Worm (Caenorhabditis elegans): ENCODE data around the gene str-112.

DNA sequence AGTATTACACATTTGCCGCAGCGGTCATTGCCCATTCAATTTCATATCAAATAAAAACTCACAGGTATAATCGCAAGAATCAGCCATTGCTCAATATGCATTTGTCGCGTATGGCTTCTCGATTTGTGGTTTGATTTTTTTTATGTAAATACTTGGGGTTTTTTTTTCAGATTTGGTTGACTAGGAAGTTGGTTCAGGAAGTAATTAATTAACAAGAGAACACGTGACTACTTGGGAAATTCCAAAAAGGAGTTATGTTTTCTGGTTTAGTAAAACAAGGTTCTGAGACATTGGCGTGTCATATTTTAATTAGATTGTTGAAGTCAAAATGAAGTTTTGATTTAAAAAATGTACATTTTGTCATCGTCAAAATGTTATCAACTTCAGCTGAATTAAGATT lies 7.2 kb downstream of the str-112 start, which contains the start of gene srx-36:
- TF ChIP-seq lin-39 (tag; optimal IDR thresholded peaks at IDR 0.05) (no peak), ztf-11 (tag; optimal IDR thresholded peaks at IDR 0.05) (no peak), tlp-1 (tag; optimal IDR thresholded peaks at IDR 0.05) (no peak), nhr-90 (tag; optimal IDR thresholded peaks at IDR 0.05; ENCODE audit: poor library complexity) (no peak), ces-1 (GFP tag; optimal IDR thresholded peaks at IDR 0.05) (no peak), hpl-2 (GFP tag; optimal IDR thresholded peaks at IDR 0.05) (no peak), jun-1 (tag; optimal IDR thresholded peaks at IDR 0.05) (no peak), mdl-1 (tag; optimal IDR thresholded peaks at IDR 0.05) (no peak), unc-62 (GFP tag; optimal IDR thresholded peaks at IDR 0.05) (no peak), unc-130 (tag; optimal IDR thresholded peaks at IDR 0.05) (no peak), sup-37 (GFP tag; optimal IDR thresholded peaks at IDR 0.05) (no peak), nhr-85 (tag) (no peak)

All from whole organism, L1 larva.